Worm (Caenorhabditis elegans) whole organism, young adult: ENCODE results near the gene glb-4.

Source experiments
- B0336.3 ChIP-seq: fragments of 200-800 bp; sonication (Bioruptor generic); IDR thresholded peaks from 2 replicates; pipeline ENCODE4 v1.3.6; 2022; ENCODE audit warnings: missing genetic modification characterization, missing compliant biosample characterization
- C17E4.6 ChIP-seq: fragments of 200-800 bp; sonication (Bioruptor generic); IDR thresholded peaks from 2 replicates; pipeline ENCODE4 v1.3.6; 2022; ENCODE audit warnings: missing genetic modification reagents, missing genetic modification characterization, missing compliant biosample characterization
- D2030.7 ChIP-seq: fragments of 200-800 bp; sonication (Bioruptor generic); IDR thresholded peaks from 2 replicates; pipeline ENCODE4 v1.3.6; 2022; ENCODE audit warnings: missing genetic modification reagents, missing genetic modification characterization, missing compliant biosample characterization
- F22D6.2 ChIP-seq: sonication (generic microtip); optimal IDR thresholded peaks from 2 replicates; lab custom pipeline; 2016; ENCODE audit warnings: mild to moderate bottlenecking, missing genetic modification characterization, missing compliant biosample characterization
- F33H1.4 ChIP-seq: fragments of 200-800 bp; sonication (Bioruptor generic); IDR thresholded peaks from 2 replicates; pipeline ENCODE4 v1.3.6; 2022; ENCODE audit warnings: missing genetic modification reagents, missing genetic modification characterization, missing compliant biosample characterization
- F55B11.4 ChIP-seq: sonication (generic microtip); optimal IDR thresholded peaks from 2 replicates; lab custom pipeline; 2016; ENCODE audit warnings: missing compliant biosample characterization, missing genetic modification characterization, borderline replicate concordance; ENCODE audit not compliant: insufficient read depth
- F57C9.4 ChIP-seq: sonication (generic microtip); optimal IDR thresholded peaks from 2 replicates; lab custom pipeline; 2017; ENCODE audit warnings: mild to moderate bottlenecking, missing genetic modification characterization, missing compliant biosample characterization
- K12H6.12 ChIP-seq: fragments of 200-800 bp; sonication (Bioruptor generic); optimal IDR thresholded peaks from 2 replicates; lab custom pipeline; 2018; ENCODE audit warnings: mild to moderate bottlenecking, missing genetic modification characterization, missing compliant biosample characterization
- T07F8.4 ChIP-seq: sonication (generic microtip); optimal IDR thresholded peaks from 2 replicates; lab custom pipeline; 2016; ENCODE audit warnings: mild to moderate bottlenecking, missing genetic modification characterization, moderate library complexity, missing compliant biosample characterization
- Y53G8AR.9 ChIP-seq: fragments of 200-800 bp; sonication (Bioruptor generic); conservative IDR thresholded peaks from 2 replicates; pipeline ENCODE4 v1.3.6; 2022; ENCODE audit warnings: missing genetic modification reagents, missing genetic modification characterization, missing compliant biosample characterization
- Y56A3A.18 ChIP-seq: fragments of 200-800 bp; sonication (Bioruptor generic); IDR thresholded peaks from 2 replicates; pipeline ENCODE4 v1.3.6; 2022; ENCODE audit warnings: missing genetic modification reagents, missing genetic modification characterization, missing compliant biosample characterization
- Y67H2A.10 ChIP-seq: fragments of 200-800 bp; sonication (Bioruptor generic); conservative IDR thresholded peaks from 2 replicates; pipeline ENCODE4 v1.3.6; 2022; ENCODE audit warnings: missing genetic modification reagents, missing genetic modification characterization, missing compliant biosample characterization
- Y79H2A.3 ChIP-seq: fragments of 200-800 bp; sonication (Bioruptor generic); conservative IDR thresholded peaks from 2 replicates; pipeline ENCODE4 v1.3.6; 2022; ENCODE audit warnings: missing genetic modification reagents, missing genetic modification characterization, missing compliant biosample characterization
- akir-1 ChIP-seq: fragments of 200-800 bp; sonication (Bioruptor generic); optimal IDR thresholded peaks from 2 replicates; lab custom pipeline; 2018; ENCODE audit warnings: mild to moderate bottlenecking, missing genetic modification characterization, moderate library complexity, missing compliant biosample characterization
- aptf-2 ChIP-seq: fragments of 200-800 bp; sonication (Bioruptor generic); conservative IDR thresholded peaks from 2 replicates; pipeline ENCODE4 v1.3.6; 2022; ENCODE audit warnings: missing genetic modification reagents, missing genetic modification characterization, missing compliant biosample characterization
- bed-1 ChIP-seq: fragments of 200-800 bp; sonication (Bioruptor generic); IDR thresholded peaks from 2 replicates; pipeline ENCODE4 v1.3.6; 2022; ENCODE audit warnings: missing genetic modification reagents, missing genetic modification characterization, missing compliant biosample characterization
- cebp-1 ChIP-seq, 2 experiments: fragments of 200-800 bp in 1 of 2; sonication (Bioruptor generic) in 1 of 2; sonication (generic microtip) in 1 of 2; IDR thresholded peaks in 1 of 2; optimal IDR thresholded peaks in 1 of 2; 2 replicates each; pipeline versions ENCODE4 v1.3.6 to Lab custom; 2017 to 2022; ENCODE audit warnings: missing compliant biosample characterization in 2 of 2, missing genetic modification characterization in 2 of 2, mild to moderate bottlenecking in 1 of 2, missing genetic modification reagents in 1 of 2, moderate library complexity in 1 of 2
- cebp-2 ChIP-seq: fragments of 200-800 bp; sonication (Bioruptor generic); IDR thresholded peaks from 2 replicates; pipeline ENCODE4 v1.3.6; 2022; ENCODE audit warnings: missing genetic modification characterization, missing compliant biosample characterization
- ceh-79 ChIP-seq: sonication (generic microtip); optimal IDR thresholded peaks from 2 replicates; lab custom pipeline; 2017; ENCODE audit warnings: mild to moderate bottlenecking, missing genetic modification characterization, missing compliant biosample characterization
- ceh-91 ChIP-seq: fragments of 200-800 bp; sonication (Bioruptor generic); IDR thresholded peaks from 2 replicates; pipeline ENCODE4 v1.3.6; 2022; ENCODE audit warnings: missing genetic modification reagents, missing genetic modification characterization, missing compliant biosample characterization
- chd-7 ChIP-seq: sonication (generic microtip); optimal IDR thresholded peaks from 2 replicates; lab custom pipeline; 2016; ENCODE audit warnings: mild to moderate bottlenecking, missing genetic modification characterization, moderate library complexity, missing compliant biosample characterization
- die-1 ChIP-seq: sonication (generic microtip); optimal IDR thresholded peaks from 2 replicates; lab custom pipeline; 2016; ENCODE audit warnings: missing genotype, mild to moderate bottlenecking, missing genetic modification characterization, missing compliant biosample characterization
- ets-4 ChIP-seq: fragments of 200-800 bp; sonication (Bioruptor generic); optimal IDR thresholded peaks from 2 replicates; lab custom pipeline; 2018; ENCODE audit warnings: mild to moderate bottlenecking, missing genetic modification characterization, missing compliant biosample characterization
- hlh-12 ChIP-seq: sonication (generic microtip); optimal IDR thresholded peaks from 2 replicates; lab custom pipeline; 2016; ENCODE audit warnings: missing genetic modification characterization, missing compliant biosample characterization
- hlh-26 ChIP-seq: fragments of 200-800 bp; sonication (Bioruptor generic); conservative IDR thresholded peaks from 2 replicates; pipeline ENCODE4 v1.3.6; 2022; ENCODE audit warnings: missing genetic modification reagents, missing genetic modification characterization, missing compliant biosample characterization
- let-526 ChIP-seq: fragments of 200-800 bp; sonication (Bioruptor generic); IDR thresholded peaks from 2 replicates; pipeline ENCODE4 v1.3.6; 2022; ENCODE audit warnings: missing genetic modification reagents, missing genetic modification characterization, missing compliant biosample characterization
- lin-26 ChIP-seq: fragments of 200-800 bp; sonication (Bioruptor generic); IDR thresholded peaks from 2 replicates; pipeline ENCODE4 v1.3.6; 2022; ENCODE audit warnings: missing genetic modification reagents, missing genetic modification characterization, missing compliant biosample characterization
- lin-54 ChIP-seq: fragments of 200-800 bp; sonication (Bioruptor generic); optimal IDR thresholded peaks from 2 replicates; lab custom pipeline; 2018; ENCODE audit warnings: mild to moderate bottlenecking, missing genetic modification characterization, missing compliant biosample characterization
- lir-1 ChIP-seq: fragments of 200-800 bp; sonication (Bioruptor generic); conservative IDR thresholded peaks from 2 replicates; pipeline ENCODE4 v1.3.6; 2022; ENCODE audit warnings: missing genetic modification reagents, missing genetic modification characterization, missing compliant biosample characterization
- lsl-1 ChIP-seq: fragments of 200-800 bp; sonication (Bioruptor generic); optimal IDR thresholded peaks from 2 replicates; lab custom pipeline; 2018; ENCODE audit warnings: mild to moderate bottlenecking, missing genetic modification characterization, moderate library complexity, missing compliant biosample characterization
- madf-6 ChIP-seq: fragments of 200-800 bp; sonication (Bioruptor generic); IDR thresholded peaks from 2 replicates; pipeline ENCODE4 v1.3.6; 2022; ENCODE audit warnings: missing genetic modification reagents, missing genetic modification characterization, missing compliant biosample characterization
- madf-8 ChIP-seq: fragments of 200-800 bp; sonication (Bioruptor generic); conservative IDR thresholded peaks from 2 replicates; pipeline ENCODE4 v1.3.6; 2022; ENCODE audit warnings: missing genetic modification reagents, missing genetic modification characterization, missing compliant biosample characterization
- mcd-1 ChIP-seq: fragments of 200-800 bp; sonication (Bioruptor generic); IDR thresholded peaks from 2 replicates; pipeline ENCODE4 v1.3.6; 2022; ENCODE audit warnings: missing genetic modification reagents, missing genetic modification characterization, missing compliant biosample characterization
- nfya-2 ChIP-seq: fragments of 200-800 bp; sonication (Bioruptor generic); IDR thresholded peaks from 2 replicates; pipeline ENCODE4 v1.3.6; 2022; ENCODE audit warnings: missing genetic modification reagents, missing genetic modification characterization, missing compliant biosample characterization
- pbrm-1 ChIP-seq: fragments of 200-800 bp; sonication (Bioruptor generic); IDR thresholded peaks from 2 replicates; pipeline ENCODE4 v1.3.6; 2022; ENCODE audit warnings: missing genetic modification reagents, missing genetic modification characterization, missing compliant biosample characterization
- rcor-1 ChIP-seq: fragments of 200-800 bp; sonication (Bioruptor generic); IDR thresholded peaks from 2 replicates; pipeline ENCODE4 v1.3.6; 2022; ENCODE audit warnings: missing genetic modification reagents, missing genetic modification characterization, missing compliant biosample characterization
- rec-8 ChIP-seq, 2 experiments: sonication (generic microtip); optimal IDR thresholded peaks; 2 replicates each; lab custom pipeline; 2016; ENCODE audit warnings: mild to moderate bottlenecking in 2 of 2, missing genetic modification characterization in 2 of 2, missing genetic modification reagents in 2 of 2, missing genotype in 2 of 2, missing biosample characterization in 1 of 2, missing compliant biosample characterization in 1 of 2, moderate library complexity in 1 of 2
- repo-1 ChIP-seq: sonication (generic microtip); optimal IDR thresholded peaks from 2 replicates; lab custom pipeline; 2017; ENCODE audit warnings: mild to moderate bottlenecking, missing genetic modification characterization, missing compliant biosample characterization
- sea-2 ChIP-seq: fragments of 200-800 bp; sonication (Bioruptor generic); IDR thresholded peaks from 2 replicates; pipeline ENCODE4 v1.3.6; 2022; ENCODE audit warnings: missing genetic modification characterization, missing compliant biosample characterization
- snpc-1.3 ChIP-seq: sonication (generic microtip); optimal IDR thresholded peaks from 2 replicates; lab custom pipeline; 2017; ENCODE audit warnings: missing genetic modification characterization, mild to moderate bottlenecking, missing compliant biosample characterization, antibody characterized with exemption, moderate library complexity, missing genotype, missing genetic modification reagents; ENCODE audit not compliant: insufficient read depth
- snpc-4 ChIP-seq, 5 experiments: fragments of 150-350 bp in 1 of 5; sonication (generic microtip) in 4 of 5; optimal IDR thresholded peaks; 2 replicates each; lab custom pipeline; 2014 to 2018; ENCODE audit warnings: missing genetic modification characterization in 5 of 5, missing biosample characterization in 3 of 5, antibody characterized with exemption in 2 of 5, mild to moderate bottlenecking in 2 of 5, missing compliant biosample characterization in 2 of 5, missing genotype in 2 of 5, moderate library complexity in 2 of 5, missing genetic modification reagents in 1 of 5
- unc-62 ChIP-seq: fragments of 150-350 bp; optimal IDR thresholded peaks from 2 replicates; lab custom pipeline; 2014; ENCODE audit warnings: missing biosample characterization, missing genetic modification reagents, missing genetic modification characterization
- xnd-1 ChIP-seq: sonication (generic microtip); optimal IDR thresholded peaks from 2 replicates; lab custom pipeline; 2016; ENCODE audit warnings: missing genotype, missing genetic modification reagents, missing genetic modification characterization, missing compliant biosample characterization
- zfh-2 ChIP-seq: fragments of 200-800 bp; sonication (Bioruptor generic); conservative IDR thresholded peaks from 2 replicates; pipeline ENCODE4 v1.3.6; 2022; ENCODE audit warnings: missing genetic modification reagents, missing genetic modification characterization, missing compliant biosample characterization
- zim-3 ChIP-seq: sonication (generic microtip); optimal IDR thresholded peaks from 2 replicates; lab custom pipeline; 2017; ENCODE audit warnings: mild to moderate bottlenecking, missing genetic modification characterization, moderate library complexity, missing compliant biosample characterization
- ztf-22 ChIP-seq: fragments of 200-800 bp; sonication (Bioruptor generic); optimal IDR thresholded peaks from 2 replicates; lab custom pipeline; 2018; ENCODE audit warnings: mild to moderate bottlenecking, missing genetic modification characterization, moderate library complexity, missing compliant biosample characterization

glb-4 gene

DNA sequence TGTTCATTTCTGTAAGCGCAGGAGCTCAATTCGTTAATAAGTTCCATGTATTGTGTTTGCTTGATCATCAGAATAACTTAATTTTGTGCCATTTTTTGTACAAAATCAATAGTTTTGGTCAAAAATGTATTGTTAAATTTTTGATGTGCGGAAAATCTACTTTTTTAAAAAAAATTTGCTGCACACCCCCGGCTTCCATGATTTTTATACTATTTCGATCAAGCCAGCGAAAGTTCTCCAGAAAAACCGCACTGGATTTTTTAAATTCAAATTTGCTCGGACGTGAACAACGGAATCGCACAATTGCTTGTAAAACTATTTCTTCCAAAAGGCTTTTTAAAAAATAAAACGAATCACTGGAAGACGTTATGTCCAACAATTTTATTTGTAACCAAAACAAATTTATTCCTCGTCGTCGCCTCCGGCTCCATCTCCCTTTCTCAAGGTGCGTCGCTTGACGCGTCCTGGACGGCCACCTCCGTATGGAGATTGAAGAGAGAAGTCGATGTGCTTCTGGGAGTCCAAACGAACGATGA is 14.1 kb upstream of the glb-4 start (continued):
- TF ChIP-seq ets-4 (no peak), unc-62 (GFP tag; lab: Kevin White, UChicago) (no peak), zfh-2 (GFP tag; lab: Robert Waterston, UW) (no peak), snpc-4 (GFP tag; optimal IDR thresholded peaks at IDR 0.05; lab: Kevin White, UChicago) (peak; percentile 0), snpc-4 (tag; optimal IDR thresholded peaks at IDR 0.05; lab: Kevin White, UChicago) (peak in 1 of 4 experiments; percentile 0), F33H1.4 (GFP tag; lab: Robert Waterston, UW) (peak; percentile 36; the same call in 1 of the 2 replicates), rcor-1 (peak; percentile 38), Y56A3A.18 (no peak), K12H6.12 (no peak), rec-8 (tag; optimal IDR thresholded peaks at IDR 0.05; lab: Kevin White, UChicago) (no peak), ceh-91 (GFP tag; lab: Robert Waterston, UW) (no peak), F57C9.4 (tag; lab: Kevin White, UChicago) (no peak), cebp-2 (no peak), madf-6 (GFP tag; lab: Robert Waterston, UW) (peak; percentile 57), let-526 (GFP tag; lab: Robert Waterston, UW) (no peak), Y79H2A.3 (GFP tag; lab: Robert Waterston, UW) (no peak), F55B11.4 (tag; lab: Kevin White, UChicago) (no peak), Y67H2A.10 (GFP tag; lab: Robert Waterston, UW) (no peak), sea-2 (GFP tag; lab: Robert Waterston, UW) (no peak), Y53G8AR.9 (GFP tag; lab: Robert Waterston, UW) (0 out of 2 replicates have a peak, but pooled peaks have one; percentile 35), repo-1 (no peak), hlh-26 (GFP tag; lab: Robert Waterston, UW) (0 out of 2 replicates have a peak, but pooled peaks have one; percentile 19), lsl-1 (peak; percentile 32), zim-3 (tag; lab: Kevin White, UChicago) (no peak), ztf-22 (no peak), lin-26 (peak; percentile 72; the same call in 1 of the 2 replicates), F22D6.2 (tag; lab: Kevin White, UChicago) (no peak), die-1 (tag; lab: Kevin White, UChicago) (peak; percentile 50), chd-7 (tag; lab: Kevin White, UChicago) (no peak), cebp-1 (GFP tag; IDR thresholded peaks at IDR 0.05; lab: Robert Waterston, UW) (no peak), cebp-1 (tag; optimal IDR thresholded peaks at IDR 0.05; lab: Kevin White, UChicago) (peak; percentile 23), hlh-12 (tag; lab: Kevin White, UChicago) (no peak), snpc-1.3 (tag; lab: Kevin White, UChicago) (peak; percentile 46), lir-1 (GFP tag; lab: Robert Waterston, UW) (no peak), nfya-2 (GFP tag; lab: Robert Waterston, UW) (no peak), mcd-1 (GFP tag; lab: Robert Waterston, UW) (peak; percentile 32; the same call in 1 of the 2 replicates), B0336.3 (peak; percentile 79), ceh-79 (tag; lab: Kevin White, UChicago) (no peak), C17E4.6 (no peak), lin-54 (GFP tag; lab: Kevin White, UChicago) (peak; percentile 64), T07F8.4 (tag; lab: Kevin White, UChicago) (no peak), akir-1 (GFP tag; lab: Kevin White, UChicago) (no peak), bed-1 (GFP tag; lab: Robert Waterston, UW) (no peak), madf-8 (GFP tag; lab: Robert Waterston, UW) (no peak), xnd-1 (tag; lab: Kevin White, UChicago) (no peak), aptf-2 (GFP tag; lab: Robert Waterston, UW) (no peak), D2030.7 (GFP tag; lab: Robert Waterston, UW) (0 out of 2 replicates have a peak, but pooled peaks have one; percentile 9), pbrm-1 (0 out of 2 replicates have a peak, but pooled peaks have one; percentile 20)
